Fruit fly (Drosophila melanogaster): ENCODE results near the gene Cpr73D.

Cpr73D gene

dm6 chr3L:17001055-17001454, 43.6 kb upstream of the Cpr73D start:
- TF ChIP-seq CG6163 (GFP tag; IDR thresholded peaks at IDR 0.05) (0 out of 3 replicates have a peak, but pooled peaks have one; percentile 24), salr (GFP tag; optimal IDR thresholded peaks at IDR 0.05) (no peak)

- no peak for TF ChIP-seq dac (GFP tag; optimal IDR thresholded peaks at IDR 0.05)
- peak; percentile 37 for TF ChIP-seq CG6854 (GFP tag; optimal IDR thresholded peaks at IDR 0.05)
- no peak for TF ChIP-seq Ets96B (tag; optimal IDR thresholded peaks at IDR 0.05)
- TF ChIP-seq Gug (GFP tag; IDR thresholded peaks at IDR 0.05): no peak
- TF ChIP-seq CG8632 (GFP tag; optimal IDR thresholded peaks at IDR 0.05): no peak
- TF ChIP-seq spab (GFP tag; optimal IDR thresholded peaks at IDR 0.05): peak; percentile 23
- no peak for TF ChIP-seq Blimp-1 (GFP tag; optimal IDR thresholded peaks at IDR 0.05)
- TF ChIP-seq pdm3 (GFP tag; optimal IDR thresholded peaks at IDR 0.05): no peak
- TF ChIP-seq OdsH (GFP tag; optimal IDR thresholded peaks at IDR 0.05): no peak
- TF ChIP-seq svp (GFP tag): peak; percentile 91
- no peak for TF ChIP-seq CG15336 (GFP tag; IDR thresholded peaks at IDR 0.05)
- TF ChIP-seq Met (GFP tag; optimal IDR thresholded peaks at IDR 0.05): no peak
- TF ChIP-seq CG4318 (GFP tag; optimal IDR thresholded peaks at IDR 0.05): no peak
- peak; percentile 34 for TF ChIP-seq vri (GFP tag; optimal IDR thresholded peaks at IDR 0.05)
- no peak for TF ChIP-seq CG7368 (GFP tag; optimal IDR thresholded peaks at IDR 0.05)
- peak; percentile 31 for TF ChIP-seq CG16779 (tag; optimal IDR thresholded peaks at IDR 0.05)
- no peak for TF ChIP-seq CG6808 (GFP tag; optimal IDR thresholded peaks at IDR 0.05)
- TF ChIP-seq Hr39 (GFP tag; optimal IDR thresholded peaks at IDR 0.05): no peak
Measured at dm6 chr3L:17000289-17000688, 42.8 kb upstream of the Cpr73D start.

- TF ChIP-seq CG7368 (GFP tag; optimal IDR thresholded peaks at IDR 0.05) (no peak), CG6854 (GFP tag; optimal IDR thresholded peaks at IDR 0.05) (no peak), Ets96B (tag; optimal IDR thresholded peaks at IDR 0.05) (no peak), acj6 (GFP tag; optimal IDR thresholded peaks at IDR 0.05) (no peak), CG6792 (GFP tag; optimal IDR thresholded peaks at IDR 0.05) (no peak), Hr38 (GFP tag; optimal IDR thresholded peaks at IDR 0.05) (no peak), Smox (GFP tag; optimal IDR thresholded peaks at IDR 0.05) (no peak), pdm3 (GFP tag; optimal IDR thresholded peaks at IDR 0.05) (no peak), CG6276 (GFP tag; optimal IDR thresholded peaks at IDR 0.05) (no peak), achi (GFP tag; optimal IDR thresholded peaks at IDR 0.05) (no peak), CG16779 (tag; optimal IDR thresholded peaks at IDR 0.05) (no peak), Sox102F (GFP tag; optimal IDR thresholded peaks at IDR 0.05) (no peak), Blimp-1 (GFP tag; optimal IDR thresholded peaks at IDR 0.05) (no peak), CG10631 (GFP tag; optimal IDR thresholded peaks at IDR 0.05) (no peak), fd85E (GFP tag; optimal IDR thresholded peaks at IDR 0.05) (no peak), fd59A (GFP tag; optimal IDR thresholded peaks at IDR 0.05) (no peak), CG34406 (GFP tag; optimal IDR thresholded peaks at IDR 0.05) (no peak), CG3919 (GFP tag; optimal IDR thresholded peaks at IDR 0.05) (no peak), CG9139 (GFP tag; optimal IDR thresholded peaks at IDR 0.05) (no peak), CG8632 (GFP tag; optimal IDR thresholded peaks at IDR 0.05) (no peak)
Measured at dm6 chr3L:16994805-16995204, 37.3 kb upstream of the Cpr73D start.

- peak; percentile 76; the same call in 2 of the 3 replicates for TF ChIP-seq CG6163 (GFP tag; IDR thresholded peaks at IDR 0.05)
- peak; percentile 68 for TF ChIP-seq Eip93F (GFP tag; optimal IDR thresholded peaks at IDR 0.05)
- 0 out of 2 replicates have a peak, but pooled peaks have one; percentile 19 for TF ChIP-seq CG11294 (GFP tag; IDR thresholded peaks at IDR 0.05)
- TF ChIP-seq CG11762 (GFP tag; optimal IDR thresholded peaks at IDR 0.05; ENCODE audit: insufficient read depth): peak; percentile 77
- TF ChIP-seq CG4318 (GFP tag; optimal IDR thresholded peaks at IDR 0.05): no peak
- TF ChIP-seq dsx (GFP tag; optimal IDR thresholded peaks at IDR 0.05; ENCODE audit: poor library complexity, severe bottlenecking): peak; percentile 91
- peak; percentile 90 for TF ChIP-seq CG8119 (GFP tag; IDR thresholded peaks at IDR 0.05)
- peak; percentile 93 for TF ChIP-seq svp (GFP tag)
- peak; percentile 57 for TF ChIP-seq CG16779 (tag; optimal IDR thresholded peaks at IDR 0.05)
- TF ChIP-seq topi (GFP tag; optimal IDR thresholded peaks at IDR 0.05): peak; percentile 87
- TF ChIP-seq Hr39 (GFP tag; optimal IDR thresholded peaks at IDR 0.05): peak; percentile 71
- TF ChIP-seq CG34406 (GFP tag; optimal IDR thresholded peaks at IDR 0.05): peak; percentile 85
- TF ChIP-seq fkh (GFP tag; optimal IDR thresholded peaks at IDR 0.05): no peak
- TF ChIP-seq CG8319 (GFP tag; optimal IDR thresholded peaks at IDR 0.05): peak; percentile 54
- no peak for TF ChIP-seq pdm3 (GFP tag; optimal IDR thresholded peaks at IDR 0.05)
- peak; percentile 85 for TF ChIP-seq Ets96B (tag; optimal IDR thresholded peaks at IDR 0.05)
- TF ChIP-seq Smox (GFP tag; optimal IDR thresholded peaks at IDR 0.05): peak; percentile 82
- TF ChIP-seq Sox14 (GFP tag; optimal IDR thresholded peaks at IDR 0.05): peak; percentile 77
- peak in 1 of 2 experiments; percentile 37 for TF ChIP-seq salr (GFP tag; optimal IDR thresholded peaks at IDR 0.05)
- peak; percentile 85 for TF ChIP-seq Sox102F (GFP tag; optimal IDR thresholded peaks at IDR 0.05)
- TF ChIP-seq Eip75B (GFP tag; optimal IDR thresholded peaks at IDR 0.05): no peak
- TF ChIP-seq CG6808 (GFP tag; optimal IDR thresholded peaks at IDR 0.05): peak; percentile 88
- peak; percentile 43 for TF ChIP-seq CG11902 (GFP tag; optimal IDR thresholded peaks at IDR 0.05)
- TF ChIP-seq CG10631 (GFP tag; optimal IDR thresholded peaks at IDR 0.05): peak; percentile 79
- peak; percentile 46 for TF ChIP-seq CG7368 (GFP tag; optimal IDR thresholded peaks at IDR 0.05)
Measured at dm6 chr3L:16989169-16989568, 31.7 kb upstream of the Cpr73D start.

Measured in whole organism, prepupa.